Fruit fly (Drosophila melanogaster): ENCODE measurements around the gene Dpy-30L1.

Gene Dpy-30L1

DNA sequence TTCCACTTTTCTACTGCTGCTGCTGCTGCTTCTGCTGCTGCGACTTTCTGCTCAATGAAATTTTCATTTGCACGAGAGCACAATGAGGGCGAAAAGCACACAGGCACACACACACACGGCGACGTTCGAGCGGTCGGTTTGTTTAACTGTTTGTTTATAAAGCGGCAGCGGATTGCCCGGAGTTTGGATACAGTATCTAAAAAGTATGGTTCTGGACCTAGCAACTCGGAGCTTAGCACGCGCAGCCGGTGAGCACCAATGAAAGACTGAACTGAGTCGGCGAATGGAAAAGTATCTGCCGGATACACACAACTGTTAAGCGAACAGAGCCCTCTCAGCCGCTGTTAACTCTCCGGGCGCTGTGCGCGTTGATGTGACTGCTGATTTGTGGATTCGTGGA lies 23.6 kb downstream of the Dpy-30L1 start, which contains the start of gene CG17124:
Gene CG17124 (minus strand): TSS at position 277 of the 400 bp plus-strand sequence.
- TF ChIP-seq CG32121 (GFP tag; IDR thresholded peaks at IDR 0.05) (peak; percentile 38; the same call in 1 of the 2 replicates), CG8159 (tag; optimal IDR thresholded peaks at IDR 0.05) (peak; percentile 22), gl (tag; optimal IDR thresholded peaks at IDR 0.05) (peak; percentile 51), Ets98B (GFP tag; IDR thresholded peaks at IDR 0.05) (peak; percentile 64), CG9948 (tag; optimal IDR thresholded peaks at IDR 0.05) (peak; percentile 2), EcR (GFP tag; optimal IDR thresholded peaks at IDR 0.05) (peak; percentile 30), fd96Ca (GFP tag; IDR thresholded peaks at IDR 0.05) (no peak), CG12605 (GFP tag; IDR thresholded peaks at IDR 0.05) (peak; percentile 50), CG15710 (tag; optimal IDR thresholded peaks at IDR 0.05) (peak; percentile 20), CG10348 (GFP tag; IDR thresholded peaks at IDR 0.05) (no peak), CG17806 (tag; optimal IDR thresholded peaks at IDR 0.05) (no peak), CG4496 (GFP tag; IDR thresholded peaks at IDR 0.05) (peak; percentile 83), Pif1B (GFP tag; optimal IDR thresholded peaks at IDR 0.05) (peak; percentile 51), CG13204 (GFP tag; optimal IDR thresholded peaks at IDR 0.05) (peak; percentile 76), CG14655 (GFP tag; optimal IDR thresholded peaks at IDR 0.05) (no peak), Snoo (tag; optimal IDR thresholded peaks at IDR 0.05) (peak; percentile 33)

DNA sequence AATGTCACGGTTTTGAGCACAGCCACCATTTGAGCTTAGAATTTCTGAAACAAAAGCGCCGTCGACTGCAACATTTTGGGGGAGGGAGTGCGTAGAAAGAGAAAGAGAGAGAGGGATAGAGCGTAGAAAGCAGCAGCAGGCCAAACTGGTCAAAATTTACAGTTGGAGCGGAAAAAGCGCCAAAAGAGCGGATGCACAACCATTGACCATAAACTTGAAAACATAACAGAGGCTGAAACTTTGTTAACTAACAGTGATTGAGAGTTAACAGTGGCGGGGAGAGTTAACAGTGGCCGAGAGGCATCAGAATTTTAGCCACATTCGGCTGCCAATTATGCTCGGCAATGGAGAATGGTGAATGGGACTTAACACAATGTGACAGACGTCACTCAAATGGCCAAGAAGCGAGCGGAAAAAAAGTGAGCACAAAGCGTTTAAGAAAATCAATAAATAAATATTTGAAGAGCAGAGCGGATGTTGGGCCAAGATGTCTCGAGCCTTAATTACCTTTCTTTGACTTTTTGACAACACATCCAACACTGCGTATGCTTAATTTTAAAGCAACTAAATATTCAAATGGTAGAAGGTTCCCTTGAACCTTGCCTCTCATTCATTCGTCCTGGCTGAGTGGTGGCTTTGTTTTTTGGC lies 24.7 kb downstream of the Dpy-30L1 start:
- TF ChIP-seq Snoo (tag; optimal IDR thresholded peaks at IDR 0.05) = no peak
- TF ChIP-seq D1 (tag; optimal IDR thresholded peaks at IDR 0.05) = no peak
- TF ChIP-seq CG17806 (tag; optimal IDR thresholded peaks at IDR 0.05) = no peak
- TF ChIP-seq Ets98B (GFP tag; IDR thresholded peaks at IDR 0.05) = no peak
- 0 out of 3 replicates have a peak, but pooled peaks have one; percentile 31 for TF ChIP-seq CG4496 (GFP tag; IDR thresholded peaks at IDR 0.05)
- TF ChIP-seq CG34367 (tag; optimal IDR thresholded peaks at IDR 0.05) = no peak
- no peak for TF ChIP-seq CG32121 (GFP tag; IDR thresholded peaks at IDR 0.05)

DNA sequence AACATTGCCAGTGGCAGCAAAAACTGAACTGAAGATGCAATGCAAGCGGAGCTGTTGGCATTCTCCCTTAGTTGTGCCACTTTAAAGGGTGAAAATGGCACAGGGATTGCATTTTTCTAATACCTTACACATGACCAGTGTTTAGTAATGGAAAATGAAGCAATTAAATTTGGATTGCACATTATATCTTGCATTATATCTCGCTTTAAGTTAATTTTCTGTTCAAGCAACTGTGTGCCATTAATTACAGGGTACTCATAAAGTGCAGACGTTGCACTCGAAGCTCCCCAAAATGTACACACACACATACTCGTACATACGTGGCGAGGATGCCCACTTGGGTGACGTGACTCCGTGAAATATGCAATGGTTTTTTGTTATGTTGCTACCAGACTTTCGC lies 27.2 kb downstream of the Dpy-30L1 start:
- TF ChIP-seq CG14655 (GFP tag; optimal IDR thresholded peaks at IDR 0.05) = no peak
- peak; percentile 42 for TF ChIP-seq CG9948 (tag; optimal IDR thresholded peaks at IDR 0.05)
- TF ChIP-seq CG17806 (tag; optimal IDR thresholded peaks at IDR 0.05) = peak; percentile 58
- peak; percentile 61 for TF ChIP-seq Pif1B (GFP tag; optimal IDR thresholded peaks at IDR 0.05)
- TF ChIP-seq CG32121 (GFP tag; IDR thresholded peaks at IDR 0.05) = no peak
- TF ChIP-seq CG15710 (tag; optimal IDR thresholded peaks at IDR 0.05) = peak; percentile 31
- TF ChIP-seq CG8301 (tag; optimal IDR thresholded peaks at IDR 0.05) = peak; percentile 37
- TF ChIP-seq Snoo (tag; optimal IDR thresholded peaks at IDR 0.05) = no peak
- TF ChIP-seq CG12605 (GFP tag; IDR thresholded peaks at IDR 0.05) = no peak
- TF ChIP-seq Ets98B (GFP tag; IDR thresholded peaks at IDR 0.05) = peak; percentile 14; the same call in 1 of the 2 replicates
- peak; percentile 67 for TF ChIP-seq CG8159 (tag; optimal IDR thresholded peaks at IDR 0.05)
- no peak for TF ChIP-seq rn (GFP tag; IDR thresholded peaks at IDR 0.05)
- peak; percentile 27 for TF ChIP-seq Pif1A (GFP tag; optimal IDR thresholded peaks at IDR 0.05)
- TF ChIP-seq gl (tag; optimal IDR thresholded peaks at IDR 0.05) = no peak
- TF ChIP-seq EcR (GFP tag; optimal IDR thresholded peaks at IDR 0.05) = no peak
- TF ChIP-seq CG34367 (tag; optimal IDR thresholded peaks at IDR 0.05) = peak; percentile 58
- TF ChIP-seq CG4496 (GFP tag; IDR thresholded peaks at IDR 0.05) = no peak
- peak; percentile 63; the same call in 2 of the 3 replicates for TF ChIP-seq fd96Ca (GFP tag; IDR thresholded peaks at IDR 0.05)
- no peak for TF ChIP-seq CG10348 (GFP tag; IDR thresholded peaks at IDR 0.05)

DNA sequence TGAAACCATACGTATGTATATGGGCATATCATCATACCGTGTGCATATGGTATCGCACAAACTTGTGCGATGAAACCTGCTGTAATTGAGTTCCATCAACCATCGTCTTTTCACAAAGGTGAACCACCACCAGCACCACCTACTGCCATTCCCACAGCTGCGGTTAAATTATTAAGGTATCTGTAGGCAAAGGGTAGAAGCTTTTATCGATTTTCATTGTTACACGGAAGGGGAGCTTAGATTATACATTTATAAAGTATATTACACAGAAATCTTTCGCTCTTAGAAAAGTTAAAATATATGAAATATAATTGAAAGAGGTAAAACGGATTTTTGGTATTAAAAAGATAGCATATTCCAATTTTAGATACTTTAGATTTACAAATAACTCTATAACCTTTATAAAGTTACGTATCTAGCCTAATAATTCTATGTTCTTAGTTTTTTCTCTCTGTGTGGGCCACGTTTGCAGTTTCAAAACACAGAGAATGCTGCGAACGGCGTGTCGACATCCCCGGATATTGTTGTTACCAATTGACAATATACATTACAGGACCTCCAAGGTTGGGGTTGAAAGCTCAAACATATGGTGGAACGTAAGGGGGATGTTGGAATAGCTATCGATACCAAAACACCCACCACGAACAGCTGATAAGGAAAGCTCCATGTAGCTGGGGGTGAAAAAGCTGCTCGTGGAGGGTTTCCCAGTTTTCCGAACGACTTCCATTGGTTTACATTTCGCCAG lies 28.1 kb downstream of the Dpy-30L1 start, which contains the start of gene CG6495:
Gene CG6495 (plus strand): TSS at position 695 of the 745 bp plus-strand sequence.
- TF ChIP-seq Pif1A (GFP tag; optimal IDR thresholded peaks at IDR 0.05) (no peak), CG17806 (tag; optimal IDR thresholded peaks at IDR 0.05) (peak; percentile 35), Ets98B (GFP tag; IDR thresholded peaks at IDR 0.05) (0 out of 2 replicates have a peak, but pooled peaks have one; percentile 13), CG9948 (tag; optimal IDR thresholded peaks at IDR 0.05) (peak; percentile 34), CG15710 (tag; optimal IDR thresholded peaks at IDR 0.05) (peak; percentile 30), CG8159 (tag; optimal IDR thresholded peaks at IDR 0.05) (peak; percentile 61), CG12605 (GFP tag; IDR thresholded peaks at IDR 0.05) (no peak), CG8301 (tag; optimal IDR thresholded peaks at IDR 0.05) (peak; percentile 12), Pif1B (GFP tag; optimal IDR thresholded peaks at IDR 0.05) (peak; percentile 13)

DNA sequence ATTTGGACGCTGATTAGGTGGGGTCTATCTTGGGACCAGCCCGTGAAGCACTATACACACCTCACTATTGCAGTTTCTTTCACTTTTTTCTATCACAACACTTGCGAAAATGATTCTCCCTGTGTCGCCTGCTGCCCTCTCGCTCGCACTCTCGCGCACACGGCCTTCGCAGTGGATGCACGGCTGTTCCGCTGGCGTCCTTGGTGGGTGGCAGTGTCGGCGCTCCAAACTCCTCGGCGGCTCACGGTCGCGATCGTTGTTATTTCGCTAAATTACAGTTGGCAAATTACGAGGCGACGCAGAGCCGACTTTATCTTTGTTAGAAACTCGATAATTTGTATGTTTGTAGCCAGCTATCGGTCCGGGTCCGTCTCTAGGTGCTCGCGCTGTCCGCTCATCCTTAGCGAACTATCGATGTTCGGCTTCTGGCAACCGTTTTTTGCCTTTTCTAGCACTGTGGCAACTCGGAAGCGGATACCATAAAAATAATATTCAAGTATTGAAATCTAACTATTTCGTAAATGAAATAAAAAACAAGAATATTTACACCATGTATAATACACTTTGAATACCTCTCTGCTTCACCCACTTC lies 35.2 kb downstream of the Dpy-30L1 start, which contains the start of gene Ubc2:
Gene Ubc2 (minus strand): TSS at position 410 of the 592 bp plus-strand sequence.
- TF ChIP-seq Pif1A (GFP tag; optimal IDR thresholded peaks at IDR 0.05) = no peak
- no peak for TF ChIP-seq CG17806 (tag; optimal IDR thresholded peaks at IDR 0.05)
- TF ChIP-seq CG4496 (GFP tag; IDR thresholded peaks at IDR 0.05) = peak; percentile 49; the same call in 2 of the 3 replicates

DNA sequence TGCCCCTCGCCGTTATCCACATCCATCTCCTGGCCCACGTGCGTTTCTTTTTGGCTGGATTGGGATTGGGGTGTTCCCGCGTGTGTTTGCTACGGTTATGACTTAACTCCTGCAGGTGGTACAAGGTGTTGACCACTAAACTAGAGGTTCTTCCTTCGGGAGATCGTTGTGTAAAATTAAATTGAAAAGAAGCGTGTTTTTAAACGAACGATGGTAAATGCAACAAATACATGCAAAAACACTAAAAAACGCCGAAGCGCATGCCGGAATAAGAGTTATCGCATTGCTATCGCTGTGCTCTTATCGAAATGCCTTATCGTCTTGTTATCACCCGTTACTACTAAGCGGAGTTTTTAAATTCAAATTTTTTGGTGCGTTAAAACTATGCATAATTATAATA lies 37.3 kb downstream of the Dpy-30L1 start, which contains the start of gene CG6724:
Gene CG6724 (minus strand): TSS at position 245 of the 400 bp plus-strand sequence.
- TF ChIP-seq CG17806 (tag; optimal IDR thresholded peaks at IDR 0.05) = no peak
- TF ChIP-seq Pif1B (GFP tag; optimal IDR thresholded peaks at IDR 0.05) = no peak
- no peak for TF ChIP-seq CG13204 (GFP tag; optimal IDR thresholded peaks at IDR 0.05)
- TF ChIP-seq rn (GFP tag; IDR thresholded peaks at IDR 0.05) = no peak
- no peak for TF ChIP-seq CG34367 (tag; optimal IDR thresholded peaks at IDR 0.05)
- no peak for TF ChIP-seq CG10348 (GFP tag; IDR thresholded peaks at IDR 0.05)
- TF ChIP-seq CG12605 (GFP tag; IDR thresholded peaks at IDR 0.05) = no peak
- no peak for TF ChIP-seq fd96Ca (GFP tag; IDR thresholded peaks at IDR 0.05)
